Worm (Caenorhabditis elegans) whole organism, L1 larva: Measurements from ENCODE around the gene mdt-4.

ENCODE experiments used
- aha-1 ChIP-seq: fragments of 150-350 bp; optimal IDR thresholded peaks from 2 replicates; lab custom pipeline; 2014; ENCODE audit warnings: missing biosample characterization, missing genetic modification characterization
- elt-2 ChIP-seq: sonication (generic microtip); optimal IDR thresholded peaks from 2 replicates; lab custom pipeline; 2016; ENCODE audit warnings: missing genetic modification characterization, mild to moderate bottlenecking, inconsistent platforms, missing compliant biosample characterization, missing genetic modification reagents
- fos-1 ChIP-seq: fragments of 150-350 bp; optimal IDR thresholded peaks from 2 replicates; lab custom pipeline; 2014; ENCODE audit warnings: missing biosample characterization, missing genetic modification characterization
- lin-14 ChIP-seq: fragments of 200-800 bp; sonication (Bioruptor generic); optimal IDR thresholded peaks from 2 replicates; lab custom pipeline; 2018; ENCODE audit warnings: mild to moderate bottlenecking, missing genetic modification characterization, moderate library complexity, missing compliant biosample characterization
- mef-2 ChIP-seq: fragments of 150-350 bp; optimal IDR thresholded peaks from 2 replicates; lab custom pipeline; 2014; ENCODE audit warnings: missing biosample characterization, missing genetic modification characterization
- nhr-12 ChIP-seq: sonication (generic microtip); optimal IDR thresholded peaks from 2 replicates; lab custom pipeline; 2017; ENCODE audit warnings: missing biosample characterization, missing genetic modification characterization
- nhr-77 ChIP-seq: fragments of 150-350 bp; optimal IDR thresholded peaks from 2 replicates; lab custom pipeline; 2014; ENCODE audit warnings: missing biosample characterization, missing genetic modification characterization
- pax-3 ChIP-seq: fragments of 200-800 bp; sonication (Bioruptor generic); optimal IDR thresholded peaks from 2 replicates; lab custom pipeline; 2018; ENCODE audit warnings: mild to moderate bottlenecking, missing genetic modification characterization, moderate library complexity, missing compliant biosample characterization
- skn-1 ChIP-seq: fragments of 150-350 bp; optimal IDR thresholded peaks from 2 replicates; lab custom pipeline; 2014; ENCODE audit warnings: missing biosample characterization, missing genetic modification characterization
- unc-130 ChIP-seq: fragments of 150-350 bp; optimal IDR thresholded peaks from 2 replicates; lab custom pipeline; 2017; ENCODE audit warnings: missing biosample characterization, missing genetic modification characterization, inconsistent platforms
- zag-1 ChIP-seq: fragments of 150-350 bp; optimal IDR thresholded peaks from 2 replicates; lab custom pipeline; 2014; ENCODE audit warnings: missing biosample characterization, missing genetic modification characterization

ce11 chrII:4941541-4942206 lies 2.1 kb downstream of the mdt-4 start, which contains the start of gene ZK546.19:
- TF ChIP-seq aha-1 = no peak
- no peak for TF ChIP-seq pax-3 (tag; lab: Kevin White, UChicago)
- TF ChIP-seq mef-2 (tag; lab: Kevin White, UChicago) = no peak
- no peak for TF ChIP-seq nhr-12
- TF ChIP-seq elt-2 (tag; lab: Kevin White, UChicago) = peak; percentile 39
- TF ChIP-seq lin-14 (GFP tag; lab: Kevin White, UChicago) = peak; percentile 69
- TF ChIP-seq skn-1 (tag; lab: Kevin White, UChicago) = no peak
- TF ChIP-seq zag-1 = no peak
- TF ChIP-seq unc-130 (tag; lab: Kevin White, UChicago) = no peak
- no peak for TF ChIP-seq fos-1 (tag; lab: Kevin White, UChicago)
- TF ChIP-seq nhr-77 = no peak
